Fruit fly (Drosophila melanogaster) whole organism: ENCODE results near the gene CG43448.

ENCODE experiments used
- CG8478 ChIP-seq: fragments of >200 bp; optimal IDR thresholded peaks from 2 replicates; lab custom pipeline; 2018; ENCODE audit warnings: inconsistent platforms
- usp ChIP-seq: fragments of >200 bp; optimal IDR thresholded peaks from 2 replicates; lab custom pipeline; 2017; ENCODE audit warnings: missing biosample characterization, missing genetic modification characterization, mixed read lengths

DNA sequence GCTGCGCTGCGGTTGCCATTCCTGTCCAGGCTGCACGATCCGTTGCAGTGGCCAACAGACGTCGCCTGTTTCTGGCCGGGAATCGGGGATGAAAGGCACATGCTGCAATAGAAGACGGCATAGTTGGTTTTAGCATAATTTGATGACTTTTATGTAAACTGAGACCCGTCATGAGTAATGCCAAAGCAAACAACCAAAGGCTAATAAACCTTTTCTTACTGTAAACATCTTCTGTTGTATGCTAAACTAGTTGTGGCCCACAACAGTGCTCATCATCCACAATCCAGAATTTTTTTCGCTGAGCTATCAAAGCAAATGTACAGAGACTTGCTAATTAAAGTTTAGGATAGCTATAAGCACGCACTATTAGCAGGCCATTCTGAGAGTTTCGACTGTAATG is 38.7 kb downstream of the CG43448 start:
- TF ChIP-seq CG8478 (lab: Kevin White, UChicago) (no peak), usp (no peak)
